Fruit fly (Drosophila melanogaster) S2 (cell line): ENCODE measurements around the gene FMRFaR.

ENCODE experiments used
- CG8478 ChIP-seq: fragments of >200 bp; optimal IDR thresholded peaks from 2 replicates; lab custom pipeline; 2018
- CTCF ChIP-seq, 2 experiments: fragments of >200 bp; optimal IDR thresholded peaks; 2 replicates each; lab custom pipeline; 2018

- TF ChIP-seq CG8478 (lab: Kevin White, UChicago): no peak
- no peak for TF ChIP-seq CTCF (optimal IDR thresholded peaks at IDR 0.05; lab: Kevin White, UChicago)
These were observed 15.6 kb downstream of the FMRFaR start, which contains the start of gene CG32487 for dm6 chr3L:3017156-3017555.
